Fruit fly (Drosophila melanogaster) whole organism, pupa: ENCODE data around the gene CG11581.
A peak's percentile ranks its signal among the peaks of the same experiment; 100 is the strongest.

Experiments
- CG10348 ChIP-seq: fragments of 200-800 bp; sonication (Bioruptor generic); IDR thresholded peaks from 2 replicates; pipeline ENCODE4 v1.3.6; 2022; ENCODE audit warnings: missing biosample characterization, missing genetic modification characterization
- CG12605 ChIP-seq: fragments of 200-800 bp; sonication (Bioruptor generic); IDR thresholded peaks from 2 replicates; pipeline ENCODE4 v1.3.6; 2022; ENCODE audit warnings: missing biosample characterization, missing genetic modification characterization
- CG13204 ChIP-seq: fragments of 200-800 bp; sonication (Bioruptor generic); optimal IDR thresholded peaks from 2 replicates; lab custom pipeline; 2018; ENCODE audit warnings: missing biosample characterization, mild to moderate bottlenecking, missing genetic modification characterization, moderate library complexity
- CG14655 ChIP-seq: fragments of 200-800 bp; sonication (Bioruptor generic); optimal IDR thresholded peaks from 3 replicates; lab custom pipeline; 2017; ENCODE audit warnings: mild to moderate bottlenecking, missing biosample characterization, missing genetic modification reagents, missing genetic modification characterization
- CG15710 ChIP-seq: fragments of 200-800 bp; sonication (Bioruptor generic); optimal IDR thresholded peaks from 2 replicates; lab custom pipeline; 2018; ENCODE audit warnings: missing biosample characterization, mild to moderate bottlenecking, missing genetic modification characterization, moderate library complexity
- CG17806 ChIP-seq: fragments of 200-800 bp; sonication (Bioruptor generic); optimal IDR thresholded peaks from 2 replicates; lab custom pipeline; 2018; ENCODE audit warnings: missing biosample characterization, mild to moderate bottlenecking, missing genetic modification characterization, moderate library complexity
- CG32121 ChIP-seq: fragments of 200-800 bp; sonication (Bioruptor generic); IDR thresholded peaks from 2 replicates; pipeline ENCODE4 v1.3.6; 2022; ENCODE audit warnings: missing biosample characterization, missing genetic modification characterization
- CG34367 ChIP-seq: fragments of 200-800 bp; sonication (Bioruptor generic); optimal IDR thresholded peaks from 2 replicates; lab custom pipeline; 2018; ENCODE audit warnings: missing biosample characterization, mild to moderate bottlenecking, missing genetic modification characterization
- CG4496 ChIP-seq: fragments of 200-800 bp; sonication (Bioruptor generic); IDR thresholded peaks from 3 replicates; pipeline ENCODE4 v1.3.6; 2022; ENCODE audit warnings: missing biosample characterization, missing genetic modification characterization
- CG8159 ChIP-seq: fragments of 200-800 bp; sonication (Bioruptor generic); optimal IDR thresholded peaks from 3 replicates; lab custom pipeline; 2018; ENCODE audit warnings: missing biosample characterization, mild to moderate bottlenecking, missing genetic modification characterization, moderate library complexity
- CG8301 ChIP-seq: fragments of 200-800 bp; sonication (Bioruptor generic); optimal IDR thresholded peaks from 2 replicates; lab custom pipeline; 2018; ENCODE audit warnings: missing biosample characterization, mild to moderate bottlenecking, missing genetic modification characterization
- CG9948 ChIP-seq: fragments of 200-800 bp; sonication (Bioruptor generic); optimal IDR thresholded peaks from 2 replicates; lab custom pipeline; 2018; ENCODE audit warnings: missing biosample characterization, mild to moderate bottlenecking, missing genetic modification characterization, moderate library complexity
- D1 ChIP-seq: fragments of 200-800 bp; sonication (Bioruptor generic); optimal IDR thresholded peaks from 2 replicates; lab custom pipeline; 2018; ENCODE audit warnings: missing biosample characterization, mild to moderate bottlenecking, missing genetic modification characterization, moderate library complexity
- EcR ChIP-seq: fragments of 200-800 bp; sonication (Bioruptor generic); optimal IDR thresholded peaks from 3 replicates; lab custom pipeline; 2019; ENCODE audit warnings: missing biosample characterization, missing genetic modification characterization, mild to moderate bottlenecking, moderate library complexity, missing genetic modification reagents
- Ets98B ChIP-seq: fragments of 200-800 bp; sonication (Bioruptor generic); IDR thresholded peaks from 2 replicates; pipeline ENCODE4 v1.3.6; 2022; ENCODE audit warnings: missing biosample characterization, missing genetic modification characterization
- Pif1A ChIP-seq: fragments of 200-800 bp; sonication (Bioruptor generic); optimal IDR thresholded peaks from 3 replicates; lab custom pipeline; 2016; ENCODE audit warnings: missing biosample characterization, missing genetic modification characterization
- Pif1B ChIP-seq: fragments of 200-800 bp; sonication (Bioruptor generic); optimal IDR thresholded peaks from 3 replicates; lab custom pipeline; 2016; ENCODE audit warnings: missing biosample characterization, missing genetic modification characterization
- Snoo ChIP-seq: fragments of 200-800 bp; sonication (Bioruptor generic); optimal IDR thresholded peaks from 3 replicates; lab custom pipeline; 2017; ENCODE audit warnings: missing biosample characterization, mild to moderate bottlenecking, missing genetic modification characterization, inconsistent platforms
- fd96Ca ChIP-seq: fragments of 200-800 bp; sonication (Bioruptor generic); IDR thresholded peaks from 3 replicates; pipeline ENCODE4 v1.3.6; 2022; ENCODE audit warnings: missing biosample characterization, missing genetic modification characterization
- gl ChIP-seq: fragments of 200-800 bp; sonication (Bioruptor generic); optimal IDR thresholded peaks from 2 replicates; lab custom pipeline; 2018; ENCODE audit warnings: missing biosample characterization, mild to moderate bottlenecking, missing genetic modification characterization
- rn ChIP-seq: fragments of 200-800 bp; sonication (Bioruptor generic); IDR thresholded peaks from 2 replicates; pipeline ENCODE4 v1.3.6; 2022; ENCODE audit warnings: missing biosample characterization, missing genetic modification characterization

CG11581 gene

dm6 chrX:14201178-14201577, 24.5 kb downstream of the CG11581 start, which contains the start of gene Prp16:
TSS of gene Prp16 (plus strand) at chrX:14201362.
- TF ChIP-seq CG8159 (tag; lab: Kevin White, UChicago): no peak
- no peak for TF ChIP-seq CG8301 (tag; lab: Kevin White, UChicago)
- no peak for TF ChIP-seq CG10348 (GFP tag; lab: Robert Waterston, UW)
- no peak for TF ChIP-seq Pif1B (GFP tag; lab: Kevin White, UChicago)
- TF ChIP-seq CG14655 (GFP tag; lab: Kevin White, UChicago): no peak
- no peak for TF ChIP-seq D1 (tag; lab: Kevin White, UChicago)
- no peak for TF ChIP-seq Pif1A (GFP tag; lab: Kevin White, UChicago)
- TF ChIP-seq CG4496: no peak
- no peak for TF ChIP-seq CG13204
- TF ChIP-seq EcR (GFP tag; lab: Kevin White, UChicago): no peak
- no peak for TF ChIP-seq rn (GFP tag; lab: Robert Waterston, UW)
- no peak for TF ChIP-seq fd96Ca (GFP tag; lab: Robert Waterston, UW)
- no peak for TF ChIP-seq CG15710
- TF ChIP-seq, all 21 proteins: peak for 0

DNA sequence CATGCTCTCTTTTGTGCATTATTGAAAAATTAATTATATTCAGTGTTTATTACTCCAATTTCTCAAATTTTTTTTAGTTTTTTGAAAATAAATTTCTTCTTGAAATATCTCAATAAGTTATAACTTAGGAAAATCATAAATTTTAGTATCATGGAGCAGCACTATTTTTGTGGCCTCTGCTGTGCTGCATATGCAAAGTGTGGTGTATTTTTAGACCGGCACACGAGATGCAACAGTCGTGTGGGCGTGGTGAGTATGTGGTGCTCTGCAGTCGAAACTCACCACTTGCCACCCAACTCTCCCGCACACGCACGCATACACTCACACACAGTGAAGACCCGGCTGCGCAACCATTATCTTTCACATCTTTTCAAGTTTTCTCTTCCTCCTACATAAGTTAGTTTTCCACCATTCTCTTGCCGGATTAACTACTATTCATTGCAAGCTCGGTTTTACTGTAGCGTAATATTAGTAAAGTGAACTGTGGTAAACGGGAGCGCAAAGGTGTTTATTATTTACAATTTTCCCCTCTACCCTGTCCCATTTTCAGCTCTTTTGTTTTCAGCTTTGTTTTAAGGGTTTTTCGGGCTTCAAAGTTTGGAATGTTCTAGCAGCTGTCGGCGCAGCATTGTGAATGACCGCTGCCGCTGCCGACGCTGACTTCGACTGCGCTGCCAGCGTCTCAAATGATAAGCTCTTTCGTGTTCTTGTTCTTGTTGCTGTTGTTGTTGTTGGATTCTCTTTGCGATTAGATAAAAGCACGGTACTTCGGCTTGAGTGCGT, 31.9 kb downstream of the CG11581 start:
- TF ChIP-seq EcR (GFP tag; lab: Kevin White, UChicago) (peak; percentile 49), Ets98B (peak; percentile 79), Pif1A (GFP tag; lab: Kevin White, UChicago) (peak; percentile 75), CG13204 (peak; percentile 38), CG34367 (peak; percentile 56), CG10348 (GFP tag; lab: Robert Waterston, UW) (no peak), fd96Ca (GFP tag; lab: Robert Waterston, UW) (no peak; the same call in 2 of the 3 replicates), CG8159 (tag; lab: Kevin White, UChicago) (peak; percentile 72), CG14655 (GFP tag; lab: Kevin White, UChicago) (peak; percentile 79), gl (tag; lab: Kevin White, UChicago) (no peak), Snoo (peak; percentile 74), Pif1B (GFP tag; lab: Kevin White, UChicago) (peak; percentile 59), rn (GFP tag; lab: Robert Waterston, UW) (0 out of 2 replicates have a peak, but pooled peaks have one; percentile 7), CG9948 (tag; lab: Kevin White, UChicago) (peak; percentile 63), CG12605 (GFP tag; lab: Robert Waterston, UW) (peak; percentile 72), CG4496 (peak; percentile 77), D1 (tag; lab: Kevin White, UChicago) (peak; percentile 62), CG8301 (tag; lab: Kevin White, UChicago) (peak; percentile 70), CG17806 (peak; percentile 73), CG15710 (peak; percentile 78), CG32121 (GFP tag; lab: Robert Waterston, UW) (peak; percentile 80)

DNA sequence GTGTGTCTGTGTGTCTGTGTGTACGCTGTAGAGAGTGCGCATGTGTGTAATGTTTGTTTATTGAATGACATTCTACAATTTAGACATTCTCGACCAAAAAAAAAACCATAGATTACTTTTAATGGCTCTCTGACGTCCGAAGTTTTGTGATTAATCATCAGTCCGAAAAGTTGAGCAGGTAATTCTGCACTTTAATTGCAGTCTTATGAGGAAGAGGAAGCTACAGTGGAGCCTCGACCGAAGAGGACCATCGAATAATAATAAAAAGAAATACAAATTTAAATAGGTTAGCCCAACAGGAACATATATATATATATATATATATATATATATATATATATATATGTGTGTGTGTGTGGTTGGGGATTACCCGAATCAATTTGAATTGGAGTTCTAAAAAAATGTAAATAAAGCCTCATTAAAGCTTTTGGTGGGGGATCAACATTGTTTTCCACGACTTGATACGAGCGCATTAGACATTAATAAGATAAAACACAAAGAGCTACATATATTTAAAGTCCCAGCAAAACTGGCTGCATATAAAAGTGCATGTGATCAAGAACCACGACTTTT, 32.6 kb downstream of the CG11581 start:
- TF ChIP-seq gl (tag; lab: Kevin White, UChicago): no peak
- peak; percentile 2 for TF ChIP-seq CG14655 (GFP tag; lab: Kevin White, UChicago)

DNA sequence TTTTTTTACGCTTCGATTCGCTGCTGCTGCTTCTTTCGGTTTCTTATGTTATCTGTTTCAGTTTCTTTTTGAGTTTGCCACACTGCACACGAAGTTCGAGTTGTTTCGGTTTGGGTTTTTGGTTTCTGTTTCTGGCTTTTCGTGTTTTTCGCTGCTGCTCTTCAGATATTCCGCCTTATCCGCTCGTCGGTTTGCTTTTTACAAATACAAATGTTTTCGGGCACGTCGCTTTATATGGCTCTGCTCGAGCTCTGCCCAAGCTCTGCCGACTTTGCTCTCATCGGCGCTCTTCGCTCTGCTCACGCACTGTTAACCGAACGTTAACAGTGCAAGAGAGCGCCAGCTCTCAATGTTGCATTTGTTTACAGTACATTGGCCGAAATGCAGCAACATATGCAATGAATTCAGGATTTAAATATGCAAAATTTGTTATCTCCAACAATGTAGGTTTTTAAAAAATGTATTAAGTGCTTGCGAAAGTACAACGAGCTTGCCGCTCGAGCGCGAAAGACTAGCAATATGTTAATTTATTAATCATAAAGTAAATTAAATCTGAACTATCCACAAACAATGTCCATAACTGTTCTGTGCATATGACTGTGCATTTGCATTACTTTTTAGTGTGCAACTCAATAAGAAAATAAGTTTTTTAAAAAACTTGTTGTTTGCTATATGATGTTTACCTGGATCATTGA, 34.7 kb downstream of the CG11581 start:
- TF ChIP-seq CG8301 (tag; lab: Kevin White, UChicago) (peak; percentile 48), Pif1A (GFP tag; lab: Kevin White, UChicago) (peak; percentile 45), D1 (tag; lab: Kevin White, UChicago) (no peak), CG12605 (GFP tag; lab: Robert Waterston, UW) (0 out of 2 replicates have a peak, but pooled peaks have one; percentile 32), Ets98B (no peak; the same call in 1 of the 2 replicates), CG4496 (peak; percentile 30; the same call in 2 of the 3 replicates), CG10348 (GFP tag; lab: Robert Waterston, UW) (no peak), CG9948 (tag; lab: Kevin White, UChicago) (peak; percentile 48), CG14655 (GFP tag; lab: Kevin White, UChicago) (peak; percentile 65), CG17806 (no peak), gl (tag; lab: Kevin White, UChicago) (no peak), EcR (GFP tag; lab: Kevin White, UChicago) (peak; percentile 32), CG32121 (GFP tag; lab: Robert Waterston, UW) (no peak), fd96Ca (GFP tag; lab: Robert Waterston, UW) (no peak), CG13204 (no peak), Snoo (no peak), rn (GFP tag; lab: Robert Waterston, UW) (no peak), CG15710 (peak; percentile 9), Pif1B (GFP tag; lab: Kevin White, UChicago) (peak; percentile 49), CG8159 (tag; lab: Kevin White, UChicago) (peak; percentile 43), CG34367 (peak; percentile 36)

dm6 chrX:14212147-14212792, 35.5 kb downstream of the CG11581 start:
- TF ChIP-seq EcR (GFP tag; lab: Kevin White, UChicago) (peak; percentile 54), CG8159 (tag; lab: Kevin White, UChicago) (no peak), D1 (tag; lab: Kevin White, UChicago) (no peak), CG12605 (GFP tag; lab: Robert Waterston, UW) (0 out of 2 replicates have a peak, but pooled peaks have one; percentile 17), Pif1A (GFP tag; lab: Kevin White, UChicago) (no peak), CG13204 (peak; percentile 21), Ets98B (peak; percentile 9; the same call in 1 of the 2 replicates)
